Fruit fly (Drosophila melanogaster): ENCODE measurements around the gene CG32462.

DNA sequence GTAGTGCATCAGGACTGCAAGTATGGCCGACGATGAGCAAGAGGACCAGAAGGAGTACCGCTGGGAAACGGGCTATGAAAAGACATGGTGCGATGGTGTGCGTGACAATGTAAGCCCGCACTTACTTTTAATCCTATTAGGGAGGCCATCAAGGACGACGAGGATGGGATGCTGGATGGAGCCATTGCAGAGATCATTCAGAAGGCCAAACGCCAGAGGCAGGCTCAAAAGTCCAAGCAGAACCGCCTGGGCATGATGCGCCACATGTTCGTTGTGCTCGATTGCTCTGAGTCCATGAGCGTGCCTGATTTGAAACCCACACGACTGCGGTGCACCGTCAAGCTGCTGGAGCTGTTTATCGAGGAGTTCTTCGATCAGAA, 26.0 kb upstream of the CG32462 start:
- no peak for TF ChIP-seq rgr (GFP tag; optimal IDR thresholded peaks at IDR 0.05)
- no peak for TF ChIP-seq usp (GFP tag; optimal IDR thresholded peaks at IDR 0.05)
- TF ChIP-seq h (GFP tag; optimal IDR thresholded peaks at IDR 0.05), result no peak
- no peak for TF ChIP-seq GATAd (GFP tag; optimal IDR thresholded peaks at IDR 0.05)
- no peak for TF ChIP-seq sage (GFP tag; optimal IDR thresholded peaks at IDR 0.05)
- TF ChIP-seq lola (GFP tag; optimal IDR thresholded peaks at IDR 0.05), result no peak
- no peak for TF ChIP-seq pan (optimal IDR thresholded peaks at IDR 0.05)

All from whole organism, wandering third instar larva.